Worm (Caenorhabditis elegans) whole organism, L1 larva: ENCODE data around the gene T07E3.4.
A peak's percentile ranks its signal among the peaks of the same experiment; 100 is the strongest.

Source experiments
- C04F5.9 ChIP-seq: sonication (generic microtip); optimal IDR thresholded peaks from 2 replicates; lab custom pipeline; 2016; ENCODE audit warnings: missing genetic modification characterization, missing compliant biosample characterization
- C16A3.4 ChIP-seq: fragments of 150-350 bp; optimal IDR thresholded peaks from 2 replicates; lab custom pipeline; 2014; ENCODE audit warnings: missing biosample characterization, missing genetic modification characterization
- alr-1 ChIP-seq: fragments of 200-800 bp; sonication (Bioruptor generic); optimal IDR thresholded peaks from 2 replicates; lab custom pipeline; 2018; ENCODE audit warnings: borderline replicate concordance, mild to moderate bottlenecking, missing genetic modification characterization, missing compliant biosample characterization
- aly-2 ChIP-seq: fragments of 150-350 bp; optimal IDR thresholded peaks from 2 replicates; lab custom pipeline; 2014; ENCODE audit warnings: missing biosample characterization, missing genetic modification characterization
- ama-1 ChIP-seq: fragments of 150-350 bp; optimal IDR thresholded peaks from 2 replicates; lab custom pipeline; 2014
- blmp-1 ChIP-seq: fragments of 150-350 bp; optimal IDR thresholded peaks from 2 replicates; lab custom pipeline; 2014; ENCODE audit warnings: missing biosample characterization, missing genetic modification characterization
- ceh-8 ChIP-seq: fragments of 200-800 bp; sonication (Bioruptor generic); optimal IDR thresholded peaks from 2 replicates; lab custom pipeline; 2018; ENCODE audit warnings: mild to moderate bottlenecking, missing genetic modification characterization, moderate library complexity, missing compliant biosample characterization
- ceh-82 ChIP-seq, 3 experiments: fragments of 150-350 bp in 1 of 3; sonication (generic microtip) in 2 of 3; optimal IDR thresholded peaks; 2 replicates each; lab custom pipeline; 2014 to 2017; ENCODE audit warnings: missing biosample characterization in 3 of 3, missing genetic modification characterization in 3 of 3
- ceh-90 ChIP-seq: sonication (generic microtip); optimal IDR thresholded peaks from 2 replicates; lab custom pipeline; 2016; ENCODE audit warnings: missing genetic modification characterization, missing compliant biosample characterization
- ces-1 ChIP-seq: fragments of 150-350 bp; optimal IDR thresholded peaks from 2 replicates; lab custom pipeline; 2014; ENCODE audit warnings: missing biosample characterization, missing genetic modification reagents, missing genetic modification characterization
- efl-1 ChIP-seq, 4 experiments: fragments of 150-350 bp; optimal IDR thresholded peaks in 3 of 4; peaks in 1 of 4; 1 replicate in 1 of 4; 2 replicates in 3 of 4; lab custom pipeline; 2014; ENCODE audit warnings: missing biosample characterization in 2 of 4, missing genetic modification characterization in 2 of 4, missing genetic modification reagents in 2 of 4
- efl-3 ChIP-seq: fragments of 200-800 bp; sonication (Bioruptor generic); optimal IDR thresholded peaks from 2 replicates; lab custom pipeline; 2018; ENCODE audit warnings: mild to moderate bottlenecking, missing genetic modification characterization, missing compliant biosample characterization
- egl-27 ChIP-seq, 2 experiments: fragments of 150-350 bp in 1 of 2; sonication (generic microtip); optimal IDR thresholded peaks; 3 replicates each; lab custom pipeline; 2017 to 2018; ENCODE audit warnings: missing biosample characterization in 2 of 2, missing genetic modification characterization in 2 of 2, missing genetic modification reagents in 2 of 2
- elt-2 ChIP-seq: sonication (generic microtip); optimal IDR thresholded peaks from 2 replicates; lab custom pipeline; 2016; ENCODE audit warnings: missing genetic modification characterization, mild to moderate bottlenecking, inconsistent platforms, missing compliant biosample characterization, missing genetic modification reagents
- fkh-8 ChIP-seq: sonication (generic microtip); optimal IDR thresholded peaks from 2 replicates; lab custom pipeline; 2016; ENCODE audit warnings: mild to moderate bottlenecking, missing genetic modification characterization, missing compliant biosample characterization
- fos-1 ChIP-seq: fragments of 150-350 bp; optimal IDR thresholded peaks from 2 replicates; lab custom pipeline; 2014; ENCODE audit warnings: missing biosample characterization, missing genetic modification characterization
- hlh-17 ChIP-seq: fragments of 200-800 bp; sonication (Bioruptor generic); optimal IDR thresholded peaks from 2 replicates; lab custom pipeline; 2018; ENCODE audit warnings: missing genetic modification characterization, mild to moderate bottlenecking, missing compliant biosample characterization, moderate library complexity, borderline replicate concordance
- hlh-4 ChIP-seq: sonication (generic microtip); optimal IDR thresholded peaks from 2 replicates; lab custom pipeline; 2016; ENCODE audit warnings: mild to moderate bottlenecking, missing genetic modification characterization, missing compliant biosample characterization
- irx-1 ChIP-seq: sonication (generic microtip); optimal IDR thresholded peaks from 2 replicates; lab custom pipeline; 2016; ENCODE audit warnings: missing genetic modification characterization, missing compliant biosample characterization
- jun-1 ChIP-seq: fragments of 150-350 bp; optimal IDR thresholded peaks from 2 replicates; lab custom pipeline; 2014; ENCODE audit warnings: missing biosample characterization, missing genetic modification reagents, missing genetic modification characterization
- lin-14 ChIP-seq: fragments of 200-800 bp; sonication (Bioruptor generic); optimal IDR thresholded peaks from 2 replicates; lab custom pipeline; 2018; ENCODE audit warnings: mild to moderate bottlenecking, missing genetic modification characterization, moderate library complexity, missing compliant biosample characterization
- lin-15B ChIP-seq: fragments of 150-350 bp; sonication (generic microtip); optimal IDR thresholded peaks from 3 replicates; lab custom pipeline; 2014; ENCODE audit warnings: missing biosample characterization, missing genetic modification characterization
- lin-35 ChIP-seq, 2 experiments: fragments of 150-350 bp; optimal IDR thresholded peaks; 2 replicates each; lab custom pipeline; 2014; ENCODE audit warnings: missing biosample characterization in 2 of 2, missing genetic modification characterization in 2 of 2, missing genetic modification reagents in 2 of 2
- lin-39 ChIP-seq: fragments of 150-350 bp; optimal IDR thresholded peaks from 2 replicates; lab custom pipeline; 2014; ENCODE audit warnings: missing biosample characterization, missing genetic modification reagents, missing genetic modification characterization
- lir-3 ChIP-seq: sonication (generic microtip); optimal IDR thresholded peaks from 2 replicates; lab custom pipeline; 2016; ENCODE audit warnings: mild to moderate bottlenecking, missing genetic modification characterization, moderate library complexity, missing compliant biosample characterization; ENCODE audit not compliant: poor library complexity
- mef-2 ChIP-seq: fragments of 150-350 bp; optimal IDR thresholded peaks from 2 replicates; lab custom pipeline; 2014; ENCODE audit warnings: missing biosample characterization, missing genetic modification characterization
- mep-1 ChIP-seq: fragments of 150-350 bp; optimal IDR thresholded peaks from 2 replicates; lab custom pipeline; 2014; ENCODE audit warnings: missing biosample characterization, missing genetic modification characterization
- nhr-11 ChIP-seq: fragments of 150-350 bp; optimal IDR thresholded peaks from 2 replicates; lab custom pipeline; 2014; ENCODE audit warnings: missing biosample characterization, missing genetic modification characterization
- nhr-12 ChIP-seq: sonication (generic microtip); optimal IDR thresholded peaks from 2 replicates; lab custom pipeline; 2017; ENCODE audit warnings: missing biosample characterization, missing genetic modification characterization
- nhr-19 ChIP-seq: fragments of 200-800 bp; sonication (Bioruptor generic); conservative IDR thresholded peaks from 2 replicates; pipeline ENCODE4 v1.3.6; 2022; ENCODE audit warnings: missing genetic modification characterization, missing compliant biosample characterization
- nhr-20 ChIP-seq: sonication (generic microtip); optimal IDR thresholded peaks from 2 replicates; lab custom pipeline; 2016; ENCODE audit warnings: mild to moderate bottlenecking, missing genetic modification characterization, missing compliant biosample characterization
- nhr-47 ChIP-seq: sonication (generic microtip); optimal IDR thresholded peaks from 2 replicates; lab custom pipeline; 2016; ENCODE audit warnings: mild to moderate bottlenecking, missing genetic modification characterization, moderate library complexity, missing compliant biosample characterization
- nhr-77 ChIP-seq: fragments of 150-350 bp; optimal IDR thresholded peaks from 2 replicates; lab custom pipeline; 2014; ENCODE audit warnings: missing biosample characterization, missing genetic modification characterization
- nhr-84 ChIP-seq: sonication (generic microtip); optimal IDR thresholded peaks from 2 replicates; lab custom pipeline; 2017; ENCODE audit warnings: missing biosample characterization, missing genetic modification characterization
- pag-3 ChIP-seq: sonication (generic microtip); optimal IDR thresholded peaks from 2 replicates; lab custom pipeline; 2017; ENCODE audit warnings: missing genetic modification characterization, mild to moderate bottlenecking, missing compliant biosample characterization, antibody characterized with exemption, borderline replicate concordance; ENCODE audit not compliant: insufficient read depth
- pqm-1 ChIP-seq: sonication (generic microtip); optimal IDR thresholded peaks from 3 replicates; lab custom pipeline; 2017; ENCODE audit warnings: missing biosample characterization, missing genetic modification characterization
- rnt-1 ChIP-seq: sonication (generic microtip); optimal IDR thresholded peaks from 2 replicates; lab custom pipeline; 2016; ENCODE audit warnings: mild to moderate bottlenecking, missing genetic modification characterization, moderate library complexity, missing compliant biosample characterization
- skn-1 ChIP-seq: fragments of 150-350 bp; optimal IDR thresholded peaks from 2 replicates; lab custom pipeline; 2014; ENCODE audit warnings: missing biosample characterization, missing genetic modification characterization
- snpc-4 ChIP-seq: fragments of 150-350 bp; optimal IDR thresholded peaks from 2 replicates; lab custom pipeline; 2014; ENCODE audit warnings: missing biosample characterization, missing genetic modification characterization
- snu-23 ChIP-seq: sonication (generic microtip); optimal IDR thresholded peaks from 2 replicates; lab custom pipeline; 2016; ENCODE audit warnings: missing genetic modification characterization, missing compliant biosample characterization
- sox-4 ChIP-seq: sonication (generic microtip); optimal IDR thresholded peaks from 2 replicates; lab custom pipeline; 2016; ENCODE audit warnings: missing genetic modification characterization, missing compliant biosample characterization
- sptf-1 ChIP-seq: fragments of 150-350 bp; optimal IDR thresholded peaks from 2 replicates; lab custom pipeline; 2014; ENCODE audit warnings: missing biosample characterization, missing genetic modification characterization
- sup-37 ChIP-seq: fragments of 200-800 bp; sonication (Bioruptor generic); optimal IDR thresholded peaks from 2 replicates; lab custom pipeline; 2018; ENCODE audit warnings: mild to moderate bottlenecking, missing genetic modification characterization, missing compliant biosample characterization
- tbx-2 ChIP-seq: sonication (generic microtip); optimal IDR thresholded peaks from 2 replicates; lab custom pipeline; 2016; ENCODE audit warnings: missing genetic modification characterization, missing compliant biosample characterization
- unc-130 ChIP-seq: fragments of 150-350 bp; optimal IDR thresholded peaks from 2 replicates; lab custom pipeline; 2017; ENCODE audit warnings: missing biosample characterization, missing genetic modification characterization, inconsistent platforms
- unc-30 ChIP-seq: sonication (generic microtip); optimal IDR thresholded peaks from 2 replicates; lab custom pipeline; 2017; ENCODE audit warnings: missing biosample characterization, missing genetic modification characterization
- unc-62 ChIP-seq: fragments of 150-350 bp; optimal IDR thresholded peaks from 2 replicates; lab custom pipeline; 2014; ENCODE audit warnings: missing biosample characterization, missing genetic modification reagents, missing genetic modification characterization
- unc-86 ChIP-seq: sonication (generic microtip); optimal IDR thresholded peaks from 2 replicates; lab custom pipeline; 2016; ENCODE audit warnings: missing genetic modification characterization, missing compliant biosample characterization
- unc-98 ChIP-seq: fragments of 200-800 bp; sonication (Bioruptor generic); IDR thresholded peaks from 2 replicates; pipeline ENCODE4 v1.3.6; 2022; ENCODE audit warnings: missing genetic modification characterization, missing compliant biosample characterization
- vab-15 ChIP-seq: sonication (generic microtip); optimal IDR thresholded peaks from 2 replicates; lab custom pipeline; 2017; ENCODE audit warnings: missing genotype, mild to moderate bottlenecking, missing genetic modification characterization, missing compliant biosample characterization
- xbp-1 ChIP-seq: sonication (generic microtip); optimal IDR thresholded peaks from 2 replicates; lab custom pipeline; 2016; ENCODE audit warnings: missing genetic modification characterization, missing compliant biosample characterization

T07E3.4 gene

ce11 chrIII:6903056-6903977, 5.5 kb downstream of the T07E3.4 start, which contains the start of the genes brc-2 and T07E3.3 (continued):
- TF ChIP-seq tbx-2 (tag; lab: Kevin White, UChicago): peak; percentile 3
- no peak for TF ChIP-seq ceh-8 (GFP tag; lab: Kevin White, UChicago)
- peak; percentile 1 for TF ChIP-seq snu-23 (GFP tag; lab: Kevin White, UChicago)
- no peak for TF ChIP-seq nhr-20 (tag; lab: Kevin White, UChicago)
- TF ChIP-seq unc-98: no peak
- TF ChIP-seq aly-2 (tag; lab: Kevin White, UChicago): no peak
- TF ChIP-seq hlh-17 (GFP tag; lab: Kevin White, UChicago): no peak
- TF ChIP-seq snpc-4 (tag; lab: Kevin White, UChicago): no peak
- no peak for TF ChIP-seq nhr-11 (tag; lab: Kevin White, UChicago)
- no peak for TF ChIP-seq fos-1 (tag; lab: Kevin White, UChicago)
- TF ChIP-seq sox-4 (tag; lab: Kevin White, UChicago): no peak
- peak in 1 of 2 experiments; percentile 13 for TF ChIP-seq efl-1 (optimal IDR thresholded peaks at IDR 0.05; lab: Kevin White, UChicago)
- no peak for TF ChIP-seq efl-1 (GFP tag; optimal IDR thresholded peaks at IDR 0.05 in 1 of 2; lab: Kevin White, UChicago)
- no peak for TF ChIP-seq efl-3 (GFP tag; lab: Kevin White, UChicago)
- no peak for TF ChIP-seq unc-62
- no peak for TF ChIP-seq sup-37 (GFP tag; lab: Kevin White, UChicago)
- no peak for TF ChIP-seq nhr-77
- TF ChIP-seq nhr-12 (tag; lab: Kevin White, UChicago): no peak
- no peak for TF ChIP-seq pqm-1 (tag; lab: Kevin White, UChicago)
- TF ChIP-seq mep-1 (tag; lab: Kevin White, UChicago): no peak
- TF ChIP-seq jun-1 (tag; lab: Kevin White, UChicago): no peak
- no peak for TF ChIP-seq unc-30 (tag; lab: Kevin White, UChicago)
- TF ChIP-seq nhr-19: no peak
- TF ChIP-seq ceh-82 (tag; optimal IDR thresholded peaks at IDR 0.05; lab: Kevin White, UChicago): peak in 1 of 3 experiments; percentile 9
- no peak for TF ChIP-seq hlh-4
- no peak for TF ChIP-seq lin-39 (tag; lab: Kevin White, UChicago)
- TF ChIP-seq xbp-1: no peak
- no peak for TF ChIP-seq unc-86 (tag; lab: Kevin White, UChicago)
- no peak for TF ChIP-seq unc-130 (tag; lab: Kevin White, UChicago)
- TF ChIP-seq lin-14: peak; percentile 66
- TF ChIP-seq skn-1 (tag; lab: Kevin White, UChicago): no peak
- TF ChIP-seq lir-3 (tag; lab: Kevin White, UChicago): no peak
- TF ChIP-seq fkh-8 (tag; lab: Kevin White, UChicago): no peak
- TF ChIP-seq lin-15B (tag; lab: Kevin White, UChicago): no peak
- TF ChIP-seq pag-3 (tag; lab: Kevin White, UChicago): no peak
- TF ChIP-seq C16A3.4: no peak
- no peak for TF ChIP-seq rnt-1 (tag; lab: Kevin White, UChicago)
- peak in 1 of 2 experiments; percentile 17 for TF ChIP-seq lin-35 (GFP tag; optimal IDR thresholded peaks at IDR 0.05; lab: Kevin White, UChicago)
- TF ChIP-seq sptf-1 (tag; lab: Kevin White, UChicago): no peak
- TF ChIP-seq ama-1 (lab: Kevin White, UChicago): no peak
- TF ChIP-seq ces-1: no peak
- no peak for TF ChIP-seq irx-1
- TF ChIP-seq nhr-47 (tag; lab: Kevin White, UChicago): peak; percentile 1
- peak; percentile 19 for TF ChIP-seq elt-2 (tag; lab: Kevin White, UChicago)
- no peak for TF ChIP-seq mef-2 (tag; lab: Kevin White, UChicago)
- no peak for TF ChIP-seq nhr-84 (tag; lab: Kevin White, UChicago)
- TF ChIP-seq C04F5.9 (tag; lab: Kevin White, UChicago): no peak
- no peak for TF ChIP-seq vab-15 (tag; lab: Kevin White, UChicago)
- TF ChIP-seq egl-27 (tag; optimal IDR thresholded peaks at IDR 0.05; lab: Kevin White, UChicago): no peak
- peak; percentile 27 for TF ChIP-seq blmp-1 (tag; lab: Kevin White, UChicago)
- no peak for TF ChIP-seq ceh-90 (tag; lab: Kevin White, UChicago)
- no peak for TF ChIP-seq alr-1 (tag; lab: Kevin White, UChicago)
